Worm (Caenorhabditis elegans): ENCODE results near the gene glb-10.

DNA sequence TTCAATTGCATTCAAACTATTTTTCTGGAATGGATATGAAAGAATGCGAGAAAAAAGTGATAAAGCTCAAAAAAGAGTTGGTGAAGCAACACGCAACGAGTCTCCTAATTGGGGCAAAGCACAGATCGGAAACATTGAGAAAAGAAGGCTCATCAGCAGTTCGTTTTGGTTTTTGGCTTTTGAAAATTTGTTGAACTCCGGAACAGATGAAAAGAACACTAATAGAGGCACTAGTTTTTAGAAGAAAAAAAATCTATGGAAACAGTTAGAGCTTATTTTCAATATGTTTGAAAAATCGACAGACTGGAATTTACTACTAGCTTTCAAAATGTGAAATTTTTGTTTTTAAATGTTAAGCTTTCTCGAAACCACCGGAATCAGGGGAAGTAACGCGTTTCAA lies 2.8 kb upstream of the glb-10 start:
- TF ChIP-seq ceh-14 (tag; optimal IDR thresholded peaks at IDR 0.05) (no peak), unc-86 (tag; optimal IDR thresholded peaks at IDR 0.05) (no peak), syd-9 (tag; optimal IDR thresholded peaks at IDR 0.05) (no peak), ceh-22 (tag; optimal IDR thresholded peaks at IDR 0.05) (no peak), zip-5 (tag; optimal IDR thresholded peaks at IDR 0.05) (no peak), ama-1 (optimal IDR thresholded peaks at IDR 0.05) (no peak), che-1 (tag; optimal IDR thresholded peaks at IDR 0.05) (no peak)

Data from whole organism, late embryonic.